Fruit fly (Drosophila melanogaster) whole organism, prepupa: ENCODE data around the gene CG5199.
A peak's percentile ranks its signal among the peaks of the same experiment; 100 is the strongest.

Experiments used
- Blimp-1 ChIP-seq: fragments of 200-800 bp; sonication (Bioruptor generic); optimal IDR thresholded peaks from 3 replicates; lab custom pipeline; 2017; ENCODE audit warnings: missing biosample characterization, missing genetic modification characterization, mild to moderate bottlenecking, moderate library complexity, missing genetic modification reagents
- CG10631 ChIP-seq: fragments of 200-800 bp; sonication (Bioruptor generic); optimal IDR thresholded peaks from 2 replicates; lab custom pipeline; 2016; ENCODE audit warnings: missing biosample characterization, missing genetic modification characterization
- CG10669 ChIP-seq: fragments of 200-800 bp; sonication (Bioruptor generic); optimal IDR thresholded peaks from 3 replicates; lab custom pipeline; 2018; ENCODE audit warnings: missing biosample characterization, mild to moderate bottlenecking, missing genetic modification characterization, moderate library complexity
- CG11294 ChIP-seq: fragments of 200-800 bp; sonication (Bioruptor generic); IDR thresholded peaks from 2 replicates; pipeline ENCODE4 v1.3.6; 2022; ENCODE audit warnings: missing biosample characterization, missing genetic modification characterization
- CG11762 ChIP-seq: fragments of 200-800 bp; sonication (Bioruptor generic); optimal IDR thresholded peaks from 3 replicates; lab custom pipeline; 2016; ENCODE audit warnings: missing biosample characterization, missing genetic modification characterization; ENCODE audit not compliant: insufficient read depth
- CG11902 ChIP-seq: fragments of 200-800 bp; sonication (Bioruptor generic); optimal IDR thresholded peaks from 3 replicates; lab custom pipeline; 2016; ENCODE audit warnings: missing biosample characterization, missing genetic modification characterization
- CG15336 ChIP-seq: fragments of 200-800 bp; sonication (Bioruptor generic); IDR thresholded peaks from 2 replicates; pipeline ENCODE4 v1.3.6; 2022; ENCODE audit warnings: missing biosample characterization, missing genetic modification characterization
- CG1621 ChIP-seq: fragments of 200-800 bp; sonication (Bioruptor generic); optimal IDR thresholded peaks from 3 replicates; lab custom pipeline; 2018; ENCODE audit warnings: missing biosample characterization, mild to moderate bottlenecking, missing genetic modification characterization
- CG16779 ChIP-seq: fragments of 200-800 bp; sonication (Bioruptor generic); optimal IDR thresholded peaks from 3 replicates; lab custom pipeline; 2017; ENCODE audit warnings: missing biosample characterization, mild to moderate bottlenecking, missing genetic modification characterization
- CG3032 ChIP-seq: fragments of 200-800 bp; optimal IDR thresholded peaks from 2 replicates; lab custom pipeline; 2019; ENCODE audit warnings: missing biosample characterization, mild to moderate bottlenecking, missing genetic modification characterization, moderate library complexity
- CG31627 ChIP-seq: fragments of 200-800 bp; sonication (Bioruptor generic); optimal IDR thresholded peaks from 3 replicates; lab custom pipeline; 2016; ENCODE audit warnings: missing biosample characterization, missing genetic modification characterization
- CG32006 ChIP-seq: fragments of 200-800 bp; sonication (Bioruptor generic); optimal IDR thresholded peaks from 3 replicates; lab custom pipeline; 2017; ENCODE audit warnings: missing biosample characterization, mild to moderate bottlenecking, missing genetic modification characterization
- CG34406 ChIP-seq: fragments of 200-800 bp; sonication (Bioruptor generic); optimal IDR thresholded peaks from 3 replicates; lab custom pipeline; 2016; ENCODE audit warnings: missing biosample characterization, missing genetic modification characterization
- CG6163 ChIP-seq: fragments of 200-800 bp; sonication (Bioruptor generic); IDR thresholded peaks from 3 replicates; pipeline ENCODE4 v1.3.6; 2022; ENCODE audit warnings: missing biosample characterization, missing genetic modification characterization
- CG6276 ChIP-seq: fragments of 200-800 bp; sonication (Bioruptor generic); optimal IDR thresholded peaks from 2 replicates; lab custom pipeline; 2017; ENCODE audit warnings: missing biosample characterization, mild to moderate bottlenecking, missing genetic modification characterization
- CG6792 ChIP-seq: fragments of 200-800 bp; sonication (Bioruptor generic); optimal IDR thresholded peaks from 3 replicates; lab custom pipeline; 2016; ENCODE audit warnings: missing biosample characterization, missing genetic modification characterization
- CG6854 ChIP-seq: fragments of 200-800 bp; sonication (Bioruptor generic); optimal IDR thresholded peaks from 2 replicates; lab custom pipeline; 2017; ENCODE audit warnings: missing biosample characterization, mild to moderate bottlenecking, missing genetic modification characterization
- CG7368 ChIP-seq: fragments of 200-800 bp; sonication (Bioruptor generic); optimal IDR thresholded peaks from 3 replicates; lab custom pipeline; 2016; ENCODE audit warnings: missing biosample characterization, missing genetic modification characterization
- CG8119 ChIP-seq: fragments of 200-800 bp; sonication (Bioruptor generic); IDR thresholded peaks from 3 replicates; pipeline ENCODE4 v1.3.6; 2022; ENCODE audit warnings: missing biosample characterization, missing genetic modification characterization
- CG8319 ChIP-seq: fragments of 200-800 bp; sonication (Bioruptor generic); optimal IDR thresholded peaks from 3 replicates; lab custom pipeline; 2016; ENCODE audit warnings: missing biosample characterization, missing genetic modification characterization
- CG8632 ChIP-seq: fragments of 200-800 bp; sonication (Bioruptor generic); optimal IDR thresholded peaks from 3 replicates; lab custom pipeline; 2016; ENCODE audit warnings: missing biosample characterization, missing genetic modification characterization
- CG9139 ChIP-seq: fragments of 200-800 bp; sonication (Bioruptor generic); optimal IDR thresholded peaks from 3 replicates; lab custom pipeline; 2017; ENCODE audit warnings: missing biosample characterization, mild to moderate bottlenecking, missing genetic modification characterization
- Eip75B ChIP-seq: fragments of 200-800 bp; sonication (Bioruptor generic); optimal IDR thresholded peaks from 3 replicates; lab custom pipeline; 2016; ENCODE audit warnings: missing biosample characterization, missing genetic modification characterization
- Ets21C ChIP-seq: fragments of 200-800 bp; sonication (Bioruptor generic); optimal IDR thresholded peaks from 3 replicates; lab custom pipeline; 2016; ENCODE audit warnings: missing biosample characterization, missing genetic modification characterization
- Ets96B ChIP-seq: fragments of 200-800 bp; optimal IDR thresholded peaks from 2 replicates; lab custom pipeline; 2019; ENCODE audit warnings: missing biosample characterization, mild to moderate bottlenecking, missing genetic modification characterization, moderate library complexity
- Gug ChIP-seq: fragments of 200-800 bp; sonication (Bioruptor generic); IDR thresholded peaks from 2 replicates; pipeline ENCODE4 v1.3.6; 2022; ENCODE audit warnings: missing biosample characterization, missing genetic modification characterization
- Hr39 ChIP-seq: fragments of 200-800 bp; sonication (Bioruptor generic); optimal IDR thresholded peaks from 2 replicates; lab custom pipeline; 2016; ENCODE audit warnings: missing biosample characterization, missing genetic modification characterization
- Hr4 ChIP-seq: fragments of 200-800 bp; sonication (Bioruptor generic); optimal IDR thresholded peaks from 3 replicates; lab custom pipeline; 2016; ENCODE audit warnings: missing biosample characterization, missing genetic modification characterization
- Lpt ChIP-seq: fragments of 200-800 bp; sonication (Bioruptor generic); optimal IDR thresholded peaks from 3 replicates; lab custom pipeline; 2016; ENCODE audit warnings: missing biosample characterization, missing genetic modification characterization
- Met ChIP-seq: fragments of 200-800 bp; sonication (Bioruptor generic); optimal IDR thresholded peaks from 3 replicates; lab custom pipeline; 2016; ENCODE audit warnings: missing biosample characterization, missing genetic modification characterization
- OdsH ChIP-seq: fragments of 200-800 bp; sonication (Bioruptor generic); optimal IDR thresholded peaks from 3 replicates; lab custom pipeline; 2016; ENCODE audit warnings: missing biosample characterization, missing genetic modification characterization
- Smox ChIP-seq: fragments of 200-800 bp; sonication (Bioruptor generic); optimal IDR thresholded peaks from 3 replicates; lab custom pipeline; 2016; ENCODE audit warnings: missing biosample characterization, missing genetic modification characterization
- Sox102F ChIP-seq: fragments of 200-800 bp; sonication (Bioruptor generic); optimal IDR thresholded peaks from 2 replicates; lab custom pipeline; 2016; ENCODE audit warnings: missing biosample characterization, mild to moderate bottlenecking, missing genetic modification characterization
- Sox14 ChIP-seq: fragments of 200-800 bp; sonication (Bioruptor generic); optimal IDR thresholded peaks from 3 replicates; lab custom pipeline; 2016; ENCODE audit warnings: missing biosample characterization, missing genetic modification characterization
- Sox15 ChIP-seq: fragments of 200-800 bp; sonication (Bioruptor generic); optimal IDR thresholded peaks from 3 replicates; lab custom pipeline; 2016; ENCODE audit warnings: missing biosample characterization, missing genetic modification characterization
- achi ChIP-seq: fragments of 200-800 bp; sonication (Bioruptor generic); optimal IDR thresholded peaks from 3 replicates; lab custom pipeline; 2016; ENCODE audit warnings: missing biosample characterization, missing genetic modification characterization
- cyc ChIP-seq: fragments of 200-800 bp; sonication (Bioruptor generic); optimal IDR thresholded peaks from 3 replicates; lab custom pipeline; 2016; ENCODE audit warnings: missing biosample characterization, missing genetic modification characterization
- dac ChIP-seq: fragments of 200-800 bp; sonication (Bioruptor generic); optimal IDR thresholded peaks from 2 replicates; lab custom pipeline; 2017; ENCODE audit warnings: missing biosample characterization, mild to moderate bottlenecking, missing genetic modification characterization
- dsx ChIP-seq: fragments of 200-800 bp; optimal IDR thresholded peaks from 3 replicates; lab custom pipeline; 2019; ENCODE audit warnings: missing biosample characterization, mild to moderate bottlenecking, missing genetic modification characterization, moderate library complexity; ENCODE audit not compliant: poor library complexity, severe bottlenecking
- eg ChIP-seq: fragments of 200-800 bp; sonication (Bioruptor generic); IDR thresholded peaks from 3 replicates; pipeline ENCODE4 v1.3.6; 2022; ENCODE audit warnings: missing biosample characterization, missing genetic modification characterization
- fd85E ChIP-seq: fragments of 200-800 bp; sonication (Bioruptor generic); optimal IDR thresholded peaks from 3 replicates; lab custom pipeline; 2016; ENCODE audit warnings: missing biosample characterization, missing genetic modification characterization
- fkh ChIP-seq: fragments of 200-800 bp; sonication (Bioruptor generic); optimal IDR thresholded peaks from 3 replicates; lab custom pipeline; 2017; ENCODE audit warnings: missing biosample characterization, mild to moderate bottlenecking, missing genetic modification characterization, moderate library complexity
- lz ChIP-seq: fragments of 200-800 bp; sonication (Bioruptor generic); optimal IDR thresholded peaks from 3 replicates; lab custom pipeline; 2016; ENCODE audit warnings: missing biosample characterization, missing genetic modification characterization
- net ChIP-seq: fragments of 200-800 bp; sonication (Bioruptor generic); optimal IDR thresholded peaks from 3 replicates; lab custom pipeline; 2016; ENCODE audit warnings: missing biosample characterization, missing genetic modification characterization
- pdm3 ChIP-seq: fragments of 200-800 bp; sonication (Bioruptor generic); optimal IDR thresholded peaks from 3 replicates; lab custom pipeline; 2016; ENCODE audit warnings: missing biosample characterization, missing genetic modification characterization
- salr ChIP-seq, 2 experiments: fragments of 200-800 bp; sonication (Bioruptor generic); optimal IDR thresholded peaks; 3 replicates each; lab custom pipeline; 2016 to 2018; ENCODE audit warnings: missing biosample characterization in 2 of 2, missing genetic modification characterization in 2 of 2, mild to moderate bottlenecking in 1 of 2
- spab ChIP-seq: fragments of 200-800 bp; sonication (Bioruptor generic); optimal IDR thresholded peaks from 2 replicates; lab custom pipeline; 2017; ENCODE audit warnings: missing biosample characterization, mild to moderate bottlenecking, missing genetic modification characterization, missing genetic modification reagents
- ss ChIP-seq, 2 experiments: fragments of 200-800 bp; sonication (Bioruptor generic); optimal IDR thresholded peaks; 2 replicates in 1 of 2; 3 replicates in 1 of 2; lab custom pipeline; 2017 to 2018; ENCODE audit warnings: mild to moderate bottlenecking in 2 of 2, missing biosample characterization in 2 of 2, missing genetic modification characterization in 2 of 2, moderate library complexity in 1 of 2
- svp ChIP-seq: fragments of 200-800 bp; sonication (Bioruptor generic); peaks from one replicate; lab custom pipeline; 2016; ENCODE audit warnings: missing biosample characterization, missing genetic modification characterization
- vri ChIP-seq: fragments of 200-800 bp; sonication (Bioruptor generic); optimal IDR thresholded peaks from 3 replicates; lab custom pipeline; 2016; ENCODE audit warnings: missing biosample characterization, mild to moderate bottlenecking, missing genetic modification characterization

CG5199 gene

dm6 chr3L:20493417-20494261 is 41.0 kb upstream of the CG5199 start:
- peak; percentile 93 for TF ChIP-seq CG6792 (GFP tag; lab: Kevin White, UChicago)
- peak; percentile 74 for TF ChIP-seq Lpt (GFP tag; lab: Kevin White, UChicago)
- TF ChIP-seq fd85E (GFP tag; lab: Kevin White, UChicago): peak; percentile 41
- peak; percentile 76 for TF ChIP-seq fkh (GFP tag; lab: Kevin White, UChicago)
- TF ChIP-seq cyc (GFP tag; lab: Kevin White, UChicago): peak; percentile 88
- TF ChIP-seq salr (GFP tag; optimal IDR thresholded peaks at IDR 0.05; lab: Kevin White, UChicago): peak; percentile 23 to 88
- peak; percentile 74 for TF ChIP-seq CG8319 (GFP tag; lab: Kevin White, UChicago)
- peak; percentile 85 for TF ChIP-seq Ets96B (tag; lab: Kevin White, UChicago)
- peak; percentile 92 for TF ChIP-seq Smox (GFP tag; lab: Kevin White, UChicago)
- TF ChIP-seq CG15336 (GFP tag; lab: Robert Waterston, UW): peak; percentile 97
- peak; percentile 87 for TF ChIP-seq dsx (GFP tag; lab: Kevin White, UChicago)
- TF ChIP-seq Ets21C (GFP tag; lab: Kevin White, UChicago): peak; percentile 80
- TF ChIP-seq CG31627 (GFP tag; lab: Kevin White, UChicago): peak; percentile 85
- peak; percentile 90 for TF ChIP-seq lz (GFP tag; lab: Kevin White, UChicago)
- peak; percentile 83 for TF ChIP-seq CG7368 (GFP tag; lab: Kevin White, UChicago)
- TF ChIP-seq CG16779: peak; percentile 83
- peak; percentile 79 for TF ChIP-seq CG11762 (GFP tag; lab: Kevin White, UChicago)
- TF ChIP-seq CG3032: peak; percentile 86
- peak; percentile 88 for TF ChIP-seq achi (GFP tag; lab: Kevin White, UChicago)
- peak; percentile 60 for TF ChIP-seq CG11294 (GFP tag; lab: Robert Waterston, UW)
- peak; percentile 92 for TF ChIP-seq eg (GFP tag; lab: Robert Waterston, UW)
- peak; percentile 86 for TF ChIP-seq vri
- peak; percentile 86 for TF ChIP-seq Sox14 (GFP tag; lab: Kevin White, UChicago)
- no peak for TF ChIP-seq CG1621 (tag; lab: Kevin White, UChicago)
- peak; percentile 93 for TF ChIP-seq net (GFP tag; lab: Kevin White, UChicago)
- TF ChIP-seq CG6163 (GFP tag; lab: Robert Waterston, UW): peak; percentile 90
- TF ChIP-seq Gug (GFP tag; lab: Robert Waterston, UW): peak; percentile 74
- peak; percentile 92 for TF ChIP-seq Sox102F (GFP tag; lab: Kevin White, UChicago)
- TF ChIP-seq CG9139 (GFP tag; lab: Kevin White, UChicago): peak; percentile 84
- peak; percentile 47 for TF ChIP-seq dac (GFP tag; lab: Kevin White, UChicago)
- peak; percentile 88 for TF ChIP-seq OdsH (GFP tag; lab: Kevin White, UChicago)
- peak; percentile 83 for TF ChIP-seq CG10669 (GFP tag; lab: Kevin White, UChicago)
- peak; percentile 89 for TF ChIP-seq pdm3 (GFP tag; lab: Kevin White, UChicago)
- TF ChIP-seq CG34406 (GFP tag; lab: Kevin White, UChicago): peak; percentile 95
- peak; percentile 84 for TF ChIP-seq CG6854 (GFP tag; lab: Kevin White, UChicago)
- TF ChIP-seq CG11902 (GFP tag; lab: Kevin White, UChicago): peak; percentile 74
- peak; percentile 90 for TF ChIP-seq CG6276 (GFP tag; lab: Kevin White, UChicago)
- peak; percentile 97 for TF ChIP-seq svp (GFP tag; lab: Kevin White, UChicago)
- peak; percentile 75 to 88 for TF ChIP-seq ss (GFP tag; optimal IDR thresholded peaks at IDR 0.05; lab: Kevin White, UChicago)
- TF ChIP-seq Blimp-1 (GFP tag; lab: Kevin White, UChicago): peak; percentile 75
- TF ChIP-seq CG8632 (GFP tag; lab: Kevin White, UChicago): peak; percentile 92
- TF ChIP-seq Sox15 (GFP tag; lab: Kevin White, UChicago): peak; percentile 83
- peak; percentile 78 for TF ChIP-seq spab (GFP tag; lab: Kevin White, UChicago)
- peak; percentile 92 for TF ChIP-seq Eip75B (GFP tag; lab: Kevin White, UChicago)
- TF ChIP-seq CG32006 (GFP tag; lab: Kevin White, UChicago): peak; percentile 90
- peak; percentile 94 for TF ChIP-seq Met (GFP tag; lab: Kevin White, UChicago)
- TF ChIP-seq CG10631 (GFP tag; lab: Kevin White, UChicago): peak; percentile 82
- TF ChIP-seq Hr39 (GFP tag; lab: Kevin White, UChicago): peak; percentile 79
- TF ChIP-seq CG8119 (GFP tag; lab: Robert Waterston, UW): peak; percentile 95
- peak; percentile 93 for TF ChIP-seq Hr4 (GFP tag; lab: Kevin White, UChicago)
